Worm (Caenorhabditis elegans): ENCODE measurements around the gene C25E10.12.
A peak's percentile ranks its signal among the peaks of the same experiment; 100 is the strongest.

C25E10.12 gene

ce11 chrV:9094976-9095375 lies 32.7 kb upstream of the C25E10.12 start:
- TF ChIP-seq mab-5 (tag; optimal IDR thresholded peaks at IDR 0.05) (no peak), R02D3.7 (tag; optimal IDR thresholded peaks at IDR 0.05) (no peak), unc-39 (tag; optimal IDR thresholded peaks at IDR 0.05) (no peak), fos-1 (tag; optimal IDR thresholded peaks at IDR 0.05) (no peak), elt-3 (tag; optimal IDR thresholded peaks at IDR 0.05) (no peak), mdl-1 (tag; optimal IDR thresholded peaks at IDR 0.05) (no peak), nhr-25 (tag; optimal IDR thresholded peaks at IDR 0.05) (no peak), nhr-12 (tag; optimal IDR thresholded peaks at IDR 0.05) (no peak), ceh-82 (tag; optimal IDR thresholded peaks at IDR 0.05) (no peak), nhr-129 (tag; optimal IDR thresholded peaks at IDR 0.05) (no peak), nhr-77 (tag; optimal IDR thresholded peaks at IDR 0.05) (no peak), ztf-1 (GFP tag; conservative IDR thresholded peaks at IDR 0.05) (no peak), nhr-23 (tag; optimal IDR thresholded peaks at IDR 0.05) (no peak), nhr-10 (tag; optimal IDR thresholded peaks at IDR 0.05) (no peak), dmd-4 (tag; optimal IDR thresholded peaks at IDR 0.05) (no peak), aly-2 (tag; optimal IDR thresholded peaks at IDR 0.05) (no peak), zag-1 (tag; optimal IDR thresholded peaks at IDR 0.05) (no peak), C34F6.9 (tag; optimal IDR thresholded peaks at IDR 0.05) (peak; percentile 20), ceh-16 (tag; optimal IDR thresholded peaks at IDR 0.05) (no peak), lin-11 (tag; optimal IDR thresholded peaks at IDR 0.05) (no peak), gmeb-1 (tag; optimal IDR thresholded peaks at IDR 0.05) (no peak), sma-9 (GFP tag; optimal IDR thresholded peaks at IDR 0.05) (peak; percentile 43), sma-9 (tag; optimal IDR thresholded peaks at IDR 0.05) (no peak), crh-2 (tag; optimal IDR thresholded peaks at IDR 0.05) (peak; percentile 13), egl-27 (tag; optimal IDR thresholded peaks at IDR 0.05) (no peak), sem-4 (tag; optimal IDR thresholded peaks at IDR 0.05) (no peak), mbf-1 (tag; optimal IDR thresholded peaks at IDR 0.05) (no peak), elt-1 (tag; optimal IDR thresholded peaks at IDR 0.05) (no peak), ztf-11 (tag; optimal IDR thresholded peaks at IDR 0.05) (no peak), ztf-4 (tag; optimal IDR thresholded peaks at IDR 0.05) (no peak), lsy-2 (tag; optimal IDR thresholded peaks at IDR 0.05) (peak in 1 of 2 experiments; percentile 5), alr-1 (tag; optimal IDR thresholded peaks at IDR 0.05) (no peak), snpc-4 (tag; optimal IDR thresholded peaks at IDR 0.05) (no peak), ama-1 (optimal IDR thresholded peaks at IDR 0.05) (no peak)

- TF ChIP-seq gmeb-1 (tag; optimal IDR thresholded peaks at IDR 0.05) = peak; percentile 51
- TF ChIP-seq mdl-1 (tag; optimal IDR thresholded peaks at IDR 0.05) = peak in 1 of 2 experiments; percentile 39
- TF ChIP-seq blmp-1 (tag; optimal IDR thresholded peaks at IDR 0.05; ENCODE audit: insufficient read depth) = no peak
- TF ChIP-seq aly-2 (tag; optimal IDR thresholded peaks at IDR 0.05) = no peak
- TF ChIP-seq nhr-21 (tag; optimal IDR thresholded peaks at IDR 0.05) = peak; percentile 21
- TF ChIP-seq F13H6.1 (tag; optimal IDR thresholded peaks at IDR 0.05) = peak; percentile 75
- peak; percentile 93 for TF ChIP-seq nhr-129 (tag; optimal IDR thresholded peaks at IDR 0.05)
- TF ChIP-seq ztf-11 (tag; optimal IDR thresholded peaks at IDR 0.05) = no peak
- TF ChIP-seq lin-13 (GFP tag; optimal IDR thresholded peaks at IDR 0.05) = no peak
- TF ChIP-seq nhr-23 (tag; optimal IDR thresholded peaks at IDR 0.05) = no peak
- TF ChIP-seq mab-5 (tag; optimal IDR thresholded peaks at IDR 0.05) = no peak
- no peak for TF ChIP-seq nhr-77 (tag; optimal IDR thresholded peaks at IDR 0.05)
- peak; percentile 5 for TF ChIP-seq nhr-25 (tag; optimal IDR thresholded peaks at IDR 0.05)
- no peak for TF ChIP-seq nhr-237 (tag; optimal IDR thresholded peaks at IDR 0.05)
- TF ChIP-seq nhr-11 (tag; optimal IDR thresholded peaks at IDR 0.05) = no peak
- no peak for TF ChIP-seq skn-1 (tag; optimal IDR thresholded peaks at IDR 0.05)
- TF ChIP-seq sma-9 (GFP tag; optimal IDR thresholded peaks at IDR 0.05) = peak; percentile 96
- TF ChIP-seq sma-9 (tag; optimal IDR thresholded peaks at IDR 0.05) = no peak
- no peak for TF ChIP-seq nhr-6 (tag; optimal IDR thresholded peaks at IDR 0.05)
- no peak for TF ChIP-seq lin-39 (tag; optimal IDR thresholded peaks at IDR 0.05)
- TF ChIP-seq R02D3.7 (tag; optimal IDR thresholded peaks at IDR 0.05) = no peak
- TF ChIP-seq Y55F3AM.14 (GFP tag; optimal IDR thresholded peaks at IDR 0.05) = peak; percentile 48
- TF ChIP-seq nhr-10 (tag; optimal IDR thresholded peaks at IDR 0.05) = no peak
- TF ChIP-seq ztf-1 (GFP tag; conservative IDR thresholded peaks at IDR 0.05) = no peak
- no peak for TF ChIP-seq nhr-12 (tag; optimal IDR thresholded peaks at IDR 0.05)
- TF ChIP-seq peb-1 (tag; optimal IDR thresholded peaks at IDR 0.05) = no peak
- no peak for TF ChIP-seq unc-39 (tag; optimal IDR thresholded peaks at IDR 0.05)
- TF ChIP-seq elt-1 (tag; optimal IDR thresholded peaks at IDR 0.05) = no peak
- TF ChIP-seq ceh-82 (tag; optimal IDR thresholded peaks at IDR 0.05) = no peak
- peak; percentile 81 for TF ChIP-seq crh-2 (tag; optimal IDR thresholded peaks at IDR 0.05)
- no peak for TF ChIP-seq ZK546.5 (tag; optimal IDR thresholded peaks at IDR 0.05)
- no peak for TF ChIP-seq elt-3 (tag; optimal IDR thresholded peaks at IDR 0.05)
- TF ChIP-seq alr-1 (tag; optimal IDR thresholded peaks at IDR 0.05) = no peak
- TF ChIP-seq lin-11 (tag; optimal IDR thresholded peaks at IDR 0.05) = peak; percentile 7
- TF ChIP-seq snpc-4 (tag; optimal IDR thresholded peaks at IDR 0.05) = peak; percentile 35
- TF ChIP-seq fos-1 (tag; optimal IDR thresholded peaks at IDR 0.05) = no peak
- TF ChIP-seq sma-3 (GFP tag; optimal IDR thresholded peaks at IDR 0.05) = peak; percentile 58
- no peak for TF ChIP-seq mbf-1 (tag; optimal IDR thresholded peaks at IDR 0.05)
- TF ChIP-seq ceh-16 (tag; optimal IDR thresholded peaks at IDR 0.05) = no peak
- peak; percentile 46 for TF ChIP-seq ama-1 (optimal IDR thresholded peaks at IDR 0.05)
- TF ChIP-seq unc-55 (GFP tag; optimal IDR thresholded peaks at IDR 0.05) = peak; percentile 0
- TF ChIP-seq zag-1 (tag; optimal IDR thresholded peaks at IDR 0.05) = no peak
- peak in 1 of 2 experiments; percentile 72 for TF ChIP-seq lsy-2 (tag; optimal IDR thresholded peaks at IDR 0.05)
- TF ChIP-seq dmd-4 (tag; optimal IDR thresholded peaks at IDR 0.05) = no peak
- TF ChIP-seq C34F6.9 (tag; optimal IDR thresholded peaks at IDR 0.05) = peak; percentile 68
- no peak for TF ChIP-seq egl-27 (tag; optimal IDR thresholded peaks at IDR 0.05)
- TF ChIP-seq ztf-4 (tag; optimal IDR thresholded peaks at IDR 0.05) = peak; percentile 35
Measured at ce11 chrV:9094060-9094628, 31.9 kb upstream of the C25E10.12 start.
